Worm (Caenorhabditis elegans): ENCODE measurements around the gene lgg-1.

DNA sequence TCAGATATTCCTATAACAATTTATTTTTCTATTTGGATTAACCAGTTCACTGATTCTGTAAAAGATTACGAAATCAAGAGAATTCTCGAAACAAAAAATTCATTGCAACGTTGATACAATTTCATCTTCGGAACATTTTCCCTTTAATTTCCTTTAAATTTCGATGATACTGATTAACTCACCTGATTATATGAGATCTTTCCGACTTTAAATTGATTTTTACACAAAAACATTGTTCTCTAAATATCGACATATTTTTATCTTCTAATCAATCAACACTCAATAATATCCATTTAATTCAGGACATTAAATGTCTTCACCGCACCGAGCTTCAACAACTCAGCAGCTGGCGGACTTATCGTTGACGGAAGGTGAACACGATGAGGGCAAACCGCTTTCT is 23.5 kb upstream of the lgg-1 start, which contains the start of gene lin-23:
- TF ChIP-seq bed-1 (GFP tag; IDR thresholded peaks at IDR 0.05) (no peak), Y67H2A.10 (GFP tag; conservative IDR thresholded peaks at IDR 0.05) (no peak), pha-4 (tag; optimal IDR thresholded peaks at IDR 0.05) (no peak), bed-2 (GFP tag; IDR thresholded peaks at IDR 0.05) (no peak), ztf-28 (GFP tag; IDR thresholded peaks at IDR 0.05) (no peak), B0035.1 (tag; optimal IDR thresholded peaks at IDR 0.05) (no peak), ZK185.1 (tag; optimal IDR thresholded peaks at IDR 0.05; ENCODE audit: poor library complexity, severe bottlenecking) (no peak), attf-6 (GFP tag; IDR thresholded peaks at IDR 0.05) (no peak), chd-7 (tag; optimal IDR thresholded peaks at IDR 0.05) (no peak), him-1 (tag; optimal IDR thresholded peaks at IDR 0.05) (no peak), mcd-1 (GFP tag; IDR thresholded peaks at IDR 0.05) (no peak)

Measured in whole organism, young adult.